Worm (Caenorhabditis elegans): ENCODE data around the gene cutl-17.

- no peak for TF ChIP-seq F57C9.4 (tag; optimal IDR thresholded peaks at IDR 0.05)
- TF ChIP-seq rec-8 (tag; optimal IDR thresholded peaks at IDR 0.05), result no peak
- no peak for TF ChIP-seq hrde-1 (tag; optimal IDR thresholded peaks at IDR 0.05; ENCODE audit: borderline replicate concordance)
Observed at ce11 chrIV:9450375-9450774, 6.9 kb downstream of the cutl-17 start, which contains the start of gene cpin-1.
